Worm (Caenorhabditis elegans) whole organism, L3 larva: ENCODE results near the gene Y41E3.6.

ENCODE experiments used
- R02D3.7 ChIP-seq: fragments of 150-350 bp; optimal IDR thresholded peaks from 2 replicates; lab custom pipeline; 2014; ENCODE audit warnings: missing biosample characterization, missing genetic modification characterization
- ZK546.5 ChIP-seq: sonication (generic microtip); optimal IDR thresholded peaks from 2 replicates; lab custom pipeline; 2017; ENCODE audit warnings: missing biosample characterization, missing genetic modification characterization
- ama-1 ChIP-seq: fragments of 150-350 bp; optimal IDR thresholded peaks from 2 replicates; lab custom pipeline; 2018
- ceh-16 ChIP-seq: sonication (generic microtip); optimal IDR thresholded peaks from 2 replicates; lab custom pipeline; 2017; ENCODE audit warnings: missing biosample characterization, missing genetic modification characterization
- ceh-28 ChIP-seq: fragments of 150-350 bp; optimal IDR thresholded peaks from 2 replicates; lab custom pipeline; 2014; ENCODE audit warnings: missing biosample characterization, missing genetic modification reagents, missing genetic modification characterization
- ceh-9 ChIP-seq: sonication (generic microtip); optimal IDR thresholded peaks from 2 replicates; lab custom pipeline; 2018; ENCODE audit warnings: missing biosample characterization, missing genetic modification characterization
- daf-12 ChIP-seq: fragments of 150-350 bp; optimal IDR thresholded peaks from 2 replicates; lab custom pipeline; 2014; ENCODE audit warnings: missing biosample characterization, missing genetic modification reagents, missing genetic modification characterization
- egl-27 ChIP-seq: sonication (generic microtip); optimal IDR thresholded peaks from 4 replicates; lab custom pipeline; 2017; ENCODE audit warnings: missing biosample characterization, missing genetic modification reagents, missing genetic modification characterization
- elt-1 ChIP-seq: fragments of 150-350 bp; optimal IDR thresholded peaks from 2 replicates; lab custom pipeline; 2014; ENCODE audit warnings: missing biosample characterization, missing genetic modification characterization
- elt-3 ChIP-seq, 3 experiments: fragments of 150-350 bp in 1 of 3; sonication (generic microtip) in 2 of 3; optimal IDR thresholded peaks; 2 replicates in 2 of 3; 4 replicates in 1 of 3; lab custom pipeline; 2014 to 2017; ENCODE audit warnings: missing biosample characterization in 3 of 3, missing genetic modification characterization in 3 of 3
- eor-1 ChIP-seq, 2 experiments: fragments of 150-350 bp; optimal IDR thresholded peaks; 2 replicates each; lab custom pipeline; 2014 to 2018; ENCODE audit warnings: missing biosample characterization in 2 of 2, missing genetic modification characterization in 2 of 2
- fos-1 ChIP-seq: fragments of 150-350 bp; optimal IDR thresholded peaks from 2 replicates; lab custom pipeline; 2014; ENCODE audit warnings: missing biosample characterization, missing genetic modification characterization
- hmg-11 ChIP-seq: sonication (generic microtip); optimal IDR thresholded peaks from 2 replicates; lab custom pipeline; 2016; ENCODE audit warnings: missing genetic modification characterization, missing compliant biosample characterization
- jun-1 ChIP-seq: fragments of 150-350 bp; optimal IDR thresholded peaks from 2 replicates; lab custom pipeline; 2014; ENCODE audit warnings: missing biosample characterization, missing genetic modification reagents, missing genetic modification characterization
- lin-15B ChIP-seq: fragments of 150-350 bp; optimal IDR thresholded peaks from 2 replicates; lab custom pipeline; 2014; ENCODE audit warnings: missing biosample characterization, missing genetic modification characterization
- lsy-12 ChIP-seq: sonication (generic microtip); optimal IDR thresholded peaks from 2 replicates; lab custom pipeline; 2016; ENCODE audit warnings: mild to moderate bottlenecking, missing genetic modification characterization, missing compliant biosample characterization
- mdl-1 ChIP-seq: fragments of 150-350 bp; optimal IDR thresholded peaks from 2 replicates; lab custom pipeline; 2014; ENCODE audit warnings: missing biosample characterization, missing genetic modification characterization
- mml-1 ChIP-seq: fragments of 150-350 bp; sonication (generic microtip); optimal IDR thresholded peaks from 3 replicates; lab custom pipeline; 2014; ENCODE audit warnings: missing biosample characterization, missing genetic modification characterization
- nfya-1 ChIP-seq: sonication (generic microtip); optimal IDR thresholded peaks from 2 replicates; lab custom pipeline; 2017; ENCODE audit warnings: missing genetic modification characterization, mild to moderate bottlenecking, missing compliant biosample characterization, antibody characterized with exemption, moderate library complexity; ENCODE audit not compliant: insufficient read depth
- nhr-11 ChIP-seq: fragments of 150-350 bp; optimal IDR thresholded peaks from 2 replicates; lab custom pipeline; 2014; ENCODE audit warnings: missing biosample characterization, missing genetic modification characterization
- nhr-12 ChIP-seq: fragments of 150-350 bp; optimal IDR thresholded peaks from 2 replicates; lab custom pipeline; 2014; ENCODE audit warnings: missing biosample characterization, missing genetic modification characterization
- nhr-23 ChIP-seq: fragments of 150-350 bp; optimal IDR thresholded peaks from 2 replicates; lab custom pipeline; 2014; ENCODE audit warnings: missing biosample characterization, missing genetic modification reagents, missing genetic modification characterization
- nhr-25 ChIP-seq: sonication (generic microtip); optimal IDR thresholded peaks from 2 replicates; lab custom pipeline; 2017; ENCODE audit warnings: missing biosample characterization, missing genetic modification characterization
- nhr-28 ChIP-seq: fragments of 150-350 bp; optimal IDR thresholded peaks from 2 replicates; lab custom pipeline; 2014; ENCODE audit warnings: missing biosample characterization, missing genetic modification characterization
- nhr-43 ChIP-seq: sonication (generic microtip); optimal IDR thresholded peaks from 2 replicates; lab custom pipeline; 2016; ENCODE audit warnings: mild to moderate bottlenecking, missing genetic modification characterization, missing compliant biosample characterization; ENCODE audit not compliant: poor library complexity, severe bottlenecking
- nhr-76 ChIP-seq: fragments of 150-350 bp; sonication (generic microtip); optimal IDR thresholded peaks from 5 replicates; lab custom pipeline; 2014; ENCODE audit warnings: missing biosample characterization, missing genetic modification characterization
- pha-4 ChIP-seq: fragments of 150-350 bp; optimal IDR thresholded peaks from 2 replicates; lab custom pipeline; 2014; ENCODE audit warnings: missing biosample characterization, missing genetic modification reagents, missing genetic modification characterization
- pqm-1 ChIP-seq: fragments of 150-350 bp; optimal IDR thresholded peaks from 2 replicates; lab custom pipeline; 2017; ENCODE audit warnings: missing biosample characterization, missing genetic modification characterization, inconsistent platforms
- sea-2 ChIP-seq: fragments of 150-350 bp; sonication (generic microtip); optimal IDR thresholded peaks from 4 replicates; lab custom pipeline; 2014; ENCODE audit warnings: missing biosample characterization, missing genetic modification reagents, missing genetic modification characterization
- skn-1 ChIP-seq: fragments of 150-350 bp; optimal IDR thresholded peaks from 2 replicates; lab custom pipeline; 2014; ENCODE audit warnings: missing biosample characterization, missing genetic modification characterization
- snpc-4 ChIP-seq: fragments of 150-350 bp; optimal IDR thresholded peaks from 2 replicates; lab custom pipeline; 2014; ENCODE audit warnings: missing biosample characterization, missing genetic modification characterization
- unc-39 ChIP-seq: sonication (generic microtip); optimal IDR thresholded peaks from 4 replicates; lab custom pipeline; 2017; ENCODE audit warnings: missing biosample characterization, missing genetic modification characterization
- zag-1 ChIP-seq: fragments of 150-350 bp; optimal IDR thresholded peaks from 2 replicates; lab custom pipeline; 2014; ENCODE audit warnings: missing biosample characterization, missing genetic modification characterization
- ztf-11 ChIP-seq: fragments of 150-350 bp; optimal IDR thresholded peaks from 2 replicates; lab custom pipeline; 2014; ENCODE audit warnings: missing biosample characterization, missing genetic modification characterization
- ztf-4 ChIP-seq: fragments of 150-350 bp; optimal IDR thresholded peaks from 2 replicates; lab custom pipeline; 2014; ENCODE audit warnings: missing biosample characterization, missing genetic modification characterization

Gene Y41E3.6

DNA sequence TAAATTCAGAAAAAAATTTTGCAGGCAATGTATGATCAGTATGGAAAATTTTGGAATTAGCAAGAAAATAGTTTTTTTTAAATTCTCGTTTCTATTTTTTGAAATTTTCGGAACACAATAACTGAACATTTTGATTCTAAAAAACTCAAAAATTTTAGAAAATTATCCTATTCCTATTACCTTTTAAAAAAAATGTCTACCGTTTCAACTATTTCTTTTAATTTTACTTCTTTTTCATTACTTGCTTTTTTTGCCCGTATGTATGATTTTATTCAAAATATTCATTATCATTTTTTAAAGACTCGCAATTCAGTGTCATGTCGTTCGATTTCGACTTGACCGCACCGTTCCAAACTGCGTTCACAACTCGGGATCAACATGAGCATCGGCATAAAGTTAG, 25.3 kb upstream of the Y41E3.6 start, which contains the start of gene atln-2:
Gene atln-2 (plus strand): TSS at position 301 of the 400 bp plus-strand sequence.
- no peak for TF ChIP-seq daf-12 (tag; lab: Kevin White, UChicago)
- TF ChIP-seq, all 47 proteins: peak for 0

DNA sequence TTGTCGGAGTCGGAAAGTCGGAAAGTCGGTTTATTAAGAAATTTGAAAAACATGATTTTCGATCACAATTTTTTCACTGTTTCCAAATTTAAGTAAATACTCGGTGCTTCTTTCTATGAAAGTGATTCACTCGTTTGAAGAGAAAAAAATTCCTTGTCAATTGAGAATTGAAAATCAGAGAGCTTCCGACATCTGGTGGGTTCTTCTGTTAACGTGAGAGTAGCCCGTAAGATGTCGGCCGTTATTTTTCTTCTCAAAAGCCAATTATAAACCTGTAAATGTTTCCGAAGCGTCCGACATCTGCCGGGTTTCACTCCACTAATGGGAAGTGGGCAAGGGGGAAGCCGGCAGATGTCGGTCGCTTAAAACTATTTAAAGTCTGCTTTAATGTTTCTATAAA, 21.6 kb upstream of the Y41E3.6 start:
- TF ChIP-seq nhr-28 (no peak), elt-3 (tag; optimal IDR thresholded peaks at IDR 0.05; lab: Kevin White, UChicago) (peak in 1 of 3 experiments; percentile 32), nhr-43 (tag; lab: Kevin White, UChicago) (peak; percentile 87), R02D3.7 (no peak), lin-15B (no peak), unc-39 (no peak), nfya-1 (peak; percentile 13), nhr-11 (no peak), snpc-4 (tag; lab: Kevin White, UChicago) (peak; percentile 74), ama-1 (lab: Kevin White, UChicago) (peak; percentile 66)
- TF ChIP-seq, all 47 proteins: peak for 5

DNA sequence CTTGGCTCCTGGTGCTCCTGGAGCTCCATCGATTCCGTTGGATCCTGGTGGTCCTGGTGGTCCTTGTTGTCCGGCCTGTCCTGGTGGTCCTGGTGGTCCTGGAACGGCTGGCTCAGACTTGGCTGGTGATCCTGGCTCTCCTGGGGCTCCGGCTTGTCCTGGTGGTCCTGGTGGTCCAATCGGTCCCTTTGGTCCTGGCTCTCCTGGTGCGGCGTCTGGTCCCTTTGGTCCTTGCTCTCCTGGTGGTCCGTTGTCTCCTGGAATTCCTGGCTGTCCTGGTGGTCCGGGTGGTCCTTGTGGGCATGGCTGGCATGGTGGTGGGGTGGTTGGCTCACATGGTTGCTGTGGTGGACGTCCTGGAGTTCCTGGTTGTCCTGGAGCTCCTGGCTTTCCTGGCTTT, 20.7 kb upstream of the Y41E3.6 start:
- no peak for TF ChIP-seq snpc-4 (tag; lab: Kevin White, UChicago)
- TF ChIP-seq ZK546.5 (tag; lab: Kevin White, UChicago) = no peak
- TF ChIP-seq eor-1 (tag; optimal IDR thresholded peaks at IDR 0.05; lab: Kevin White, UChicago) = no peak
- no peak for TF ChIP-seq ztf-4
- TF ChIP-seq nhr-76 (tag; lab: Kevin White, UChicago) = no peak
- no peak for TF ChIP-seq ceh-28 (tag; lab: Kevin White, UChicago)
- TF ChIP-seq ceh-16 (tag; lab: Kevin White, UChicago) = no peak
- TF ChIP-seq mdl-1 (tag; lab: Kevin White, UChicago) = no peak
- no peak for TF ChIP-seq nfya-1
- TF ChIP-seq ceh-9 (tag; lab: Kevin White, UChicago) = no peak
- TF ChIP-seq egl-27 = no peak
- no peak for TF ChIP-seq elt-1 (tag; lab: Kevin White, UChicago)
- TF ChIP-seq nhr-12 (tag; lab: Kevin White, UChicago) = no peak
- no peak for TF ChIP-seq mml-1 (tag; lab: Kevin White, UChicago)
- TF ChIP-seq pha-4 (tag; lab: Kevin White, UChicago) = no peak
- TF ChIP-seq pqm-1 (tag; lab: Kevin White, UChicago) = no peak
- TF ChIP-seq fos-1 (tag; lab: Kevin White, UChicago) = no peak

DNA sequence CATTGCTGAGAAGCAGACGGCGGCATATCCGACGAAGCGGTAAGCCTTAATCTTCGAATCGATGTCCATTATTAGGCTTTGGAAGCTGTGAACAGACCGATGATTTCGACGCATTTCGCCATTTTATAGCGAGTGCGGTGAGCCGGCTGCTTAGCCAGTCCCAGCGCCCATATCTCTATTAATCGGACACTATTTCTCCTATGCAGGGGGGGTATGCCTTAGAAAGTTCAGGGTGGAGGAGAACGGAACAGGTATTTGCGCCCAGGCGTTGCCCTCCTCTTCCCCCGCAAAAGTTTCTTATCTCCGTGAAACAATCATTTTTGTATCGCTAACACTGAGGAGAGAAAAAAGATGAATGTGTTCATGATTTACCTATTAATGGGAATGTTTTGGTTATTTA, 19.9 kb upstream of the Y41E3.6 start, which contains the start of gene dpy-4:
Gene dpy-4 (minus strand): TSS at position 101 of the 400 bp plus-strand sequence.
- TF ChIP-seq nhr-25 (tag; lab: Kevin White, UChicago) (peak; percentile 35), ama-1 (lab: Kevin White, UChicago) (peak; percentile 56), elt-3 (tag; optimal IDR thresholded peaks at IDR 0.05; lab: Kevin White, UChicago) (no peak), ceh-28 (tag; lab: Kevin White, UChicago) (no peak), nhr-76 (tag; lab: Kevin White, UChicago) (no peak)

DNA sequence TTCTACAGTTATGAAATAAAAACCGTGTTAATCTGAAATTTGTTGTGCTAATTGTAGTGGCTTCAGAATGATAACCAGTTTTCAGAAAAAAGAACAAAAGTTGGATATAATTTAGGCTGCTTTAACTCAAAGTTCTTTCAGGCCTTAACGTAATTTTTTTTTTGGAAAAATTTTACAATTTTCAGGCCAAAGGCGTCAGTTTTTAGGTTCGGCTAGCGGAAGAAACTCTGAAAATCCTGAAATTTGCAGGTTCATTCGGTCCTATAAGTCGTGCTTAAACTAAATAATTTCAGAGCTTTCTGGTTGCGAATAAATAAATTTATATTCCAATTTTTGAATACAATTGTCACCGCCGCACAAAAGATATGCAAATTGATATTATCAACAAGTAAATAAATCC, 1.6 kb downstream of the Y41E3.6 start:
- TF ChIP-seq unc-39 (no peak), nhr-23 (no peak), ceh-28 (tag; lab: Kevin White, UChicago) (no peak), sea-2 (GFP tag; lab: Kevin White, UChicago) (no peak), R02D3.7 (no peak), mdl-1 (tag; lab: Kevin White, UChicago) (no peak), mml-1 (tag; lab: Kevin White, UChicago) (no peak), hmg-11 (no peak), nfya-1 (no peak), ama-1 (lab: Kevin White, UChicago) (no peak), skn-1 (tag; lab: Kevin White, UChicago) (no peak), zag-1 (tag; lab: Kevin White, UChicago) (no peak), jun-1 (tag; lab: Kevin White, UChicago) (no peak), nhr-28 (no peak), ztf-11 (tag; lab: Kevin White, UChicago) (no peak), elt-1 (tag; lab: Kevin White, UChicago) (no peak), lsy-12 (tag; lab: Kevin White, UChicago) (no peak), lin-15B (no peak)
- TF ChIP-seq, all 47 proteins: peak for 0
